Fruit fly (Drosophila melanogaster) whole organism, embryonic: ENCODE data around the gene PRL-1.

Source experiments
- Blimp-1 ChIP-seq: fragments of 200-800 bp; sonication (Bioruptor generic); optimal IDR thresholded peaks from 3 replicates; lab custom pipeline; 2018; ENCODE audit warnings: missing biosample characterization, missing genetic modification characterization, mild to moderate bottlenecking, moderate library complexity, missing genetic modification reagents
- C15 ChIP-seq: fragments of 200-800 bp; sonication (Bioruptor generic); IDR thresholded peaks from 3 replicates; pipeline ENCODE4 v1.3.6; 2022; ENCODE audit warnings: missing biosample characterization, missing genetic modification characterization
- CG10274 ChIP-seq: fragments of 200-800 bp; sonication (Bioruptor generic); optimal IDR thresholded peaks from 3 replicates; lab custom pipeline; 2017; ENCODE audit warnings: missing biosample characterization, mild to moderate bottlenecking, missing genetic modification characterization
- CG10565 ChIP-seq: fragments of 200-800 bp; sonication (Bioruptor generic); optimal IDR thresholded peaks from 3 replicates; lab custom pipeline; 2016; ENCODE audit warnings: missing biosample characterization, mild to moderate bottlenecking, missing genetic modification characterization
- CG12219 ChIP-seq: fragments of 200-800 bp; sonication (Bioruptor generic); optimal IDR thresholded peaks from 3 replicates; lab custom pipeline; 2018; ENCODE audit warnings: missing biosample characterization, mild to moderate bottlenecking, missing genetic modification characterization
- CG12236 ChIP-seq: fragments of 200-800 bp; sonication (Bioruptor generic); optimal IDR thresholded peaks from 2 replicates; lab custom pipeline; 2016; ENCODE audit warnings: missing biosample characterization, missing genetic modification characterization
- CG1233 ChIP-seq: fragments of 200-800 bp; sonication (Bioruptor generic); optimal IDR thresholded peaks from 4 replicates; lab custom pipeline; 2018; ENCODE audit warnings: missing biosample characterization, mild to moderate bottlenecking, missing genetic modification characterization
- CG12769 ChIP-seq: fragments of 200-800 bp; sonication (Bioruptor generic); optimal IDR thresholded peaks from 2 replicates; lab custom pipeline; 2019; ENCODE audit warnings: missing biosample characterization, mild to moderate bottlenecking, missing genetic modification characterization, moderate library complexity
- CG13424 ChIP-seq: fragments of 200-800 bp; sonication (Bioruptor generic); optimal IDR thresholded peaks from 2 replicates; lab custom pipeline; 2019; ENCODE audit warnings: missing biosample characterization, mild to moderate bottlenecking, missing genetic modification characterization, moderate library complexity
- CG13775 ChIP-seq: fragments of 200-800 bp; sonication (Bioruptor generic); optimal IDR thresholded peaks from 3 replicates; lab custom pipeline; 2017; ENCODE audit warnings: missing biosample characterization, mild to moderate bottlenecking, missing genetic modification characterization
- CG13894 ChIP-seq: fragments of 200-800 bp; sonication (Bioruptor generic); optimal IDR thresholded peaks from 3 replicates; lab custom pipeline; 2018; ENCODE audit warnings: missing biosample characterization, mild to moderate bottlenecking, missing genetic modification characterization, moderate library complexity
- CG14860 ChIP-seq: fragments of 200-800 bp; sonication (Bioruptor generic); IDR thresholded peaks from 3 replicates; pipeline ENCODE4 v1.3.6; 2022; ENCODE audit warnings: missing biosample characterization, missing genetic modification characterization; ENCODE audit not compliant: partially characterized antibody
- CG16815 ChIP-seq: fragments of 200-800 bp; sonication (Bioruptor generic); optimal IDR thresholded peaks from 3 replicates; lab custom pipeline; 2017; ENCODE audit warnings: missing biosample characterization, mild to moderate bottlenecking, missing genetic modification characterization
- CG18476 ChIP-seq: fragments of 200-800 bp; sonication (Bioruptor generic); optimal IDR thresholded peaks from 2 replicates; lab custom pipeline; 2016; ENCODE audit warnings: missing biosample characterization, mild to moderate bottlenecking, missing genetic modification characterization
- CG18619 ChIP-seq: fragments of 200-800 bp; sonication (Bioruptor generic); optimal IDR thresholded peaks from 3 replicates; lab custom pipeline; 2017; ENCODE audit warnings: missing biosample characterization, mild to moderate bottlenecking, missing genetic modification characterization
- CG2120 ChIP-seq: fragments of 200-800 bp; sonication (Bioruptor generic); optimal IDR thresholded peaks from 3 replicates; lab custom pipeline; 2016; ENCODE audit warnings: missing biosample characterization, missing genetic modification characterization
- CG31365 ChIP-seq: fragments of 200-800 bp; sonication (Bioruptor generic); optimal IDR thresholded peaks from 2 replicates; lab custom pipeline; 2018; ENCODE audit warnings: missing biosample characterization, mild to moderate bottlenecking, missing genetic modification characterization
- CG32772 ChIP-seq: fragments of 200-800 bp; sonication (Bioruptor generic); IDR thresholded peaks from 2 replicates; pipeline ENCODE4 v1.3.6; 2022; ENCODE audit warnings: missing biosample characterization, missing genetic modification characterization
- CG3407 ChIP-seq: fragments of 200-800 bp; sonication (Bioruptor generic); optimal IDR thresholded peaks from 2 replicates; lab custom pipeline; 2018; ENCODE audit warnings: missing biosample characterization, mild to moderate bottlenecking, missing genetic modification characterization
- CG34224 ChIP-seq: fragments of 200-800 bp; sonication (Bioruptor generic); IDR thresholded peaks from 3 replicates; pipeline ENCODE4 v1.3.6; 2022; ENCODE audit warnings: missing biosample characterization, missing genetic modification characterization; ENCODE audit not compliant: partially characterized antibody
- CG4282 ChIP-seq: fragments of 200-800 bp; sonication (Bioruptor generic); optimal IDR thresholded peaks from 2 replicates; lab custom pipeline; 2016; ENCODE audit warnings: missing biosample characterization, missing genetic modification characterization
- CG6254 ChIP-seq: fragments of 200-800 bp; sonication (Bioruptor generic); optimal IDR thresholded peaks from 3 replicates; lab custom pipeline; 2017; ENCODE audit warnings: mild to moderate bottlenecking, missing biosample characterization, missing genetic modification reagents, missing genetic modification characterization
- CG6854 ChIP-seq: fragments of 200-800 bp; sonication (Bioruptor generic); optimal IDR thresholded peaks from 3 replicates; lab custom pipeline; 2017; ENCODE audit warnings: missing biosample characterization, mild to moderate bottlenecking, missing genetic modification characterization
- CG7372 ChIP-seq: fragments of 200-800 bp; sonication (Bioruptor generic); IDR thresholded peaks from 2 replicates; pipeline ENCODE4 v1.3.6; 2022; ENCODE audit warnings: missing biosample characterization, missing genetic modification characterization
- CG8281 ChIP-seq: fragments of 200-800 bp; sonication (Bioruptor generic); optimal IDR thresholded peaks from 2 replicates; lab custom pipeline; 2018; ENCODE audit warnings: missing biosample characterization, mild to moderate bottlenecking, missing genetic modification characterization, moderate library complexity
- CG9932 ChIP-seq: fragments of 200-800 bp; sonication (Bioruptor generic); IDR thresholded peaks from 2 replicates; pipeline ENCODE4 v1.3.6; 2022; ENCODE audit warnings: missing biosample characterization, missing genetic modification characterization
- CTCF ChIP-seq: fragments of 200-800 bp; sonication (Bioruptor generic); optimal IDR thresholded peaks from 2 replicates; lab custom pipeline; 2017; ENCODE audit warnings: missing biosample characterization, mild to moderate bottlenecking, missing genetic modification characterization, moderate library complexity
- Camta ChIP-seq: fragments of 200-800 bp; sonication (Bioruptor generic); optimal IDR thresholded peaks from 2 replicates; lab custom pipeline; 2016; ENCODE audit warnings: missing biosample characterization, missing genetic modification characterization
- CoRest ChIP-seq: fragments of 200-800 bp; sonication (Bioruptor generic); optimal IDR thresholded peaks from 3 replicates; lab custom pipeline; 2018; ENCODE audit warnings: missing biosample characterization, mild to moderate bottlenecking, missing genetic modification characterization, moderate library complexity
- D ChIP-seq, 2 experiments: fragments of 200-800 bp in 1 of 2; fragments of >200 bp in 1 of 2; sonication (Bioruptor generic) in 1 of 2; optimal IDR thresholded peaks; 2 replicates in 1 of 2; 3 replicates in 1 of 2; lab custom pipeline; 2017; ENCODE audit warnings: mild to moderate bottlenecking in 1 of 2, missing biosample characterization in 1 of 2, missing genetic modification characterization in 1 of 2, missing genetic modification reagents in 1 of 2
- Dfd ChIP-seq, 2 experiments: fragments of >200 bp; optimal IDR thresholded peaks; 2 replicates each; lab custom pipeline; 2017; ENCODE audit warnings: missing biosample characterization in 2 of 2, missing genetic modification characterization in 2 of 2
- Fer3 ChIP-seq: fragments of 200-800 bp; sonication (Bioruptor generic); optimal IDR thresholded peaks from 2 replicates; lab custom pipeline; 2018; ENCODE audit warnings: missing biosample characterization, mild to moderate bottlenecking, missing genetic modification characterization, moderate library complexity
- Gsc ChIP-seq: fragments of 200-800 bp; sonication (Bioruptor generic); IDR thresholded peaks from 2 replicates; pipeline ENCODE4 v1.3.6; 2022; ENCODE audit warnings: missing biosample characterization, missing genetic modification characterization
- Hand ChIP-seq: fragments of 200-800 bp; sonication (Bioruptor generic); optimal IDR thresholded peaks from 2 replicates; lab custom pipeline; 2017; ENCODE audit warnings: mild to moderate bottlenecking, missing biosample characterization, missing genetic modification reagents, missing genetic modification characterization
- Optix ChIP-seq: fragments of 200-800 bp; sonication (Bioruptor generic); IDR thresholded peaks from 3 replicates; pipeline ENCODE4 v1.3.6; 2022; ENCODE audit warnings: missing biosample characterization, missing genetic modification characterization
- caup ChIP-seq: fragments of 200-800 bp; sonication (Bioruptor generic); optimal IDR thresholded peaks from 3 replicates; lab custom pipeline; 2017; ENCODE audit warnings: missing biosample characterization, mild to moderate bottlenecking, missing genetic modification characterization, moderate library complexity; ENCODE audit not compliant: severe bottlenecking
- emc ChIP-seq: fragments of 200-800 bp; sonication (Bioruptor generic); optimal IDR thresholded peaks from 2 replicates; lab custom pipeline; 2016; ENCODE audit warnings: missing biosample characterization, missing genetic modification characterization
- gcm ChIP-seq: fragments of 200-800 bp; sonication (Bioruptor generic); optimal IDR thresholded peaks from 2 replicates; lab custom pipeline; 2019; ENCODE audit warnings: missing biosample characterization, mild to moderate bottlenecking, missing genetic modification characterization, moderate library complexity
- gt ChIP-seq: fragments of 200-800 bp; sonication (Bioruptor generic); IDR thresholded peaks from 2 replicates; pipeline ENCODE4 v1.3.6; 2022; ENCODE audit warnings: missing biosample characterization, missing genetic modification characterization
- jumu ChIP-seq: fragments of 200-800 bp; sonication (Bioruptor generic); optimal IDR thresholded peaks from 3 replicates; lab custom pipeline; 2016; ENCODE audit warnings: missing biosample characterization, missing genetic modification characterization
- lab ChIP-seq: fragments of 200-800 bp; sonication (Bioruptor generic); optimal IDR thresholded peaks from 3 replicates; lab custom pipeline; 2017; ENCODE audit warnings: missing biosample characterization, missing genetic modification characterization, mild to moderate bottlenecking, moderate library complexity, missing genetic modification reagents
- maf-S ChIP-seq: fragments of 200-800 bp; sonication (Bioruptor generic); optimal IDR thresholded peaks from 2 replicates; lab custom pipeline; 2016; ENCODE audit warnings: missing biosample characterization, missing genetic modification characterization
- nom ChIP-seq: fragments of 200-800 bp; sonication (Bioruptor generic); optimal IDR thresholded peaks from 2 replicates; lab custom pipeline; 2017; ENCODE audit warnings: missing biosample characterization, missing genetic modification characterization, mild to moderate bottlenecking, moderate library complexity, missing genetic modification reagents
- onecut ChIP-seq: fragments of 200-800 bp; sonication (Bioruptor generic); IDR thresholded peaks from 2 replicates; pipeline ENCODE4 v1.3.6; 2022; ENCODE audit warnings: missing biosample characterization, missing genetic modification characterization
- phol ChIP-seq: fragments of 200-800 bp; sonication (Bioruptor generic); optimal IDR thresholded peaks from 3 replicates; lab custom pipeline; 2018; ENCODE audit warnings: missing biosample characterization, mild to moderate bottlenecking, missing genetic modification characterization, moderate library complexity
- tll ChIP-seq, 2 experiments: fragments of 200-800 bp in 1 of 2; fragments of >200 bp in 1 of 2; sonication (Bioruptor generic) in 1 of 2; optimal IDR thresholded peaks; 2 replicates each; lab custom pipeline; 2017 to 2019; ENCODE audit warnings: missing biosample characterization in 2 of 2, missing genetic modification characterization in 2 of 2, mild to moderate bottlenecking in 1 of 2, moderate library complexity in 1 of 2
- usp ChIP-seq: fragments of >200 bp; optimal IDR thresholded peaks from 2 replicates; lab custom pipeline; 2017; ENCODE audit warnings: missing biosample characterization, missing genetic modification characterization
- wek ChIP-seq: fragments of 200-800 bp; sonication (Bioruptor generic); optimal IDR thresholded peaks from 3 replicates; lab custom pipeline; 2018; ENCODE audit warnings: missing biosample characterization, mild to moderate bottlenecking, missing genetic modification characterization, moderate library complexity

PRL-1 gene

dm6 chr2L:16287602-16288392 lies 30.4 kb upstream of the PRL-1 start, which contains the start of the genes crp and pkaap (continued):
- TF ChIP-seq CG31365 (tag; lab: Kevin White, UChicago) = peak; percentile 66
- TF ChIP-seq CG18476 = peak; percentile 27
- peak; percentile 92 for TF ChIP-seq CG2120
- peak; percentile 79 for TF ChIP-seq CG4282
- no peak for TF ChIP-seq tll (GFP tag; optimal IDR thresholded peaks at IDR 0.05; lab: Kevin White, UChicago)
- peak; percentile 52 for TF ChIP-seq CG18619
- peak; percentile 75 for TF ChIP-seq Fer3 (tag; lab: Kevin White, UChicago)
- peak; percentile 87 for TF ChIP-seq jumu (GFP tag; lab: Kevin White, UChicago)
- no peak for TF ChIP-seq C15 (GFP tag; lab: Robert Waterston, UW)
- TF ChIP-seq maf-S (GFP tag; lab: Kevin White, UChicago) = peak; percentile 88
- no peak for TF ChIP-seq CG9932 (GFP tag; lab: Robert Waterston, UW)
- TF ChIP-seq lab = peak; percentile 85
- peak; percentile 41 for TF ChIP-seq wek (GFP tag; lab: Kevin White, UChicago)
- no peak for TF ChIP-seq CG7372
- peak; percentile 64 for TF ChIP-seq Hand (GFP tag; lab: Kevin White, UChicago)
- peak; percentile 37 for TF ChIP-seq CG6854 (GFP tag; lab: Kevin White, UChicago)
- TF ChIP-seq CG34224 (GFP tag; lab: Robert Waterston, UW) = no peak
- peak; percentile 42 for TF ChIP-seq CG6254 (GFP tag; lab: Kevin White, UChicago)
- TF ChIP-seq Optix = no peak
- TF ChIP-seq CG3407 (GFP tag; lab: Kevin White, UChicago) = peak; percentile 69
- TF ChIP-seq gt (GFP tag; lab: Robert Waterston, UW) = no peak
- TF ChIP-seq CG10565 (GFP tag; lab: Kevin White, UChicago) = peak; percentile 23
- peak; percentile 46 for TF ChIP-seq CG13424 (tag; lab: Kevin White, UChicago)
- peak; percentile 55 for TF ChIP-seq Blimp-1 (GFP tag; lab: Kevin White, UChicago)
- TF ChIP-seq CG1233 (GFP tag; lab: Kevin White, UChicago) = peak; percentile 61
- peak; percentile 48 for TF ChIP-seq phol (tag; lab: Kevin White, UChicago)
- peak; percentile 52 for TF ChIP-seq CG16815 (GFP tag; lab: Kevin White, UChicago)
- no peak for TF ChIP-seq CG14860 (GFP tag; lab: Robert Waterston, UW)
- TF ChIP-seq caup (GFP tag; lab: Kevin White, UChicago) = peak; percentile 87
- no peak for TF ChIP-seq CG32772 (GFP tag; lab: Robert Waterston, UW)
- peak; percentile 82 for TF ChIP-seq emc (GFP tag; lab: Kevin White, UChicago)
- TF ChIP-seq CTCF (GFP tag; lab: Kevin White, UChicago) = peak; percentile 100
- TF ChIP-seq CoRest = peak; percentile 56
- TF ChIP-seq CG12236 = peak; percentile 59
- TF ChIP-seq gcm (GFP tag; lab: Kevin White, UChicago) = no peak
- peak; percentile 22 for TF ChIP-seq CG8281
- TF ChIP-seq Gsc = no peak
- TF ChIP-seq CG12219 (GFP tag; lab: Kevin White, UChicago) = peak; percentile 15
- TF ChIP-seq Camta = peak; percentile 84
- TF ChIP-seq D (optimal IDR thresholded peaks at IDR 0.05; lab: Kevin White, UChicago) = no peak
- peak; percentile 43 for TF ChIP-seq D (GFP tag; optimal IDR thresholded peaks at IDR 0.05; lab: Kevin White, UChicago)
- TF ChIP-seq Dfd (GFP tag; optimal IDR thresholded peaks at IDR 0.05; lab: Kevin White, UChicago) = no peak
- TF ChIP-seq CG12769 (tag; lab: Kevin White, UChicago) = no peak
- no peak for TF ChIP-seq usp (GFP tag; lab: Kevin White, UChicago)
- no peak for TF ChIP-seq CG10274 (GFP tag; lab: Kevin White, UChicago)
- peak; percentile 65 for TF ChIP-seq nom (GFP tag; lab: Kevin White, UChicago)
- peak; percentile 78 for TF ChIP-seq onecut
- TF ChIP-seq CG13894 (tag; lab: Kevin White, UChicago) = peak; percentile 89
- peak; percentile 58 for TF ChIP-seq CG13775 (GFP tag; lab: Kevin White, UChicago)
